Fruit fly (Drosophila melanogaster): Measurements from ENCODE around the gene klar.

dm6 chr3L:539383-540088, 878 bp downstream of the klar start:
- TF ChIP-seq EcR (GFP tag; optimal IDR thresholded peaks at IDR 0.05): peak; percentile 7
- peak; percentile 60 for TF ChIP-seq CG4496 (GFP tag; IDR thresholded peaks at IDR 0.05)
- no peak for TF ChIP-seq CG10348 (GFP tag; IDR thresholded peaks at IDR 0.05)
- TF ChIP-seq CG15710 (tag; optimal IDR thresholded peaks at IDR 0.05): peak; percentile 46
- TF ChIP-seq CG8159 (tag; optimal IDR thresholded peaks at IDR 0.05): peak; percentile 48
- peak; percentile 69; the same call in 1 of the 2 replicates for TF ChIP-seq CG12605 (GFP tag; IDR thresholded peaks at IDR 0.05)
- TF ChIP-seq CG14655 (GFP tag; optimal IDR thresholded peaks at IDR 0.05): peak; percentile 74
- peak; percentile 73 for TF ChIP-seq Pif1A (GFP tag; optimal IDR thresholded peaks at IDR 0.05)
- peak; percentile 84 for TF ChIP-seq gl (tag; optimal IDR thresholded peaks at IDR 0.05)
- TF ChIP-seq CG34367 (tag; optimal IDR thresholded peaks at IDR 0.05): peak; percentile 53

Measured in whole organism, pupa.